Worm (Caenorhabditis elegans): ENCODE data around the gene Y46D2A.1.
A peak's percentile ranks its signal among the peaks of the same experiment; 100 is the strongest.
"Not testable (repeated sequence)": the region's sequence is repeated elsewhere in the genome, so short reads cannot be mapped to it uniquely, and the experiment has no call there.

Gene Y46D2A.1

DNA sequence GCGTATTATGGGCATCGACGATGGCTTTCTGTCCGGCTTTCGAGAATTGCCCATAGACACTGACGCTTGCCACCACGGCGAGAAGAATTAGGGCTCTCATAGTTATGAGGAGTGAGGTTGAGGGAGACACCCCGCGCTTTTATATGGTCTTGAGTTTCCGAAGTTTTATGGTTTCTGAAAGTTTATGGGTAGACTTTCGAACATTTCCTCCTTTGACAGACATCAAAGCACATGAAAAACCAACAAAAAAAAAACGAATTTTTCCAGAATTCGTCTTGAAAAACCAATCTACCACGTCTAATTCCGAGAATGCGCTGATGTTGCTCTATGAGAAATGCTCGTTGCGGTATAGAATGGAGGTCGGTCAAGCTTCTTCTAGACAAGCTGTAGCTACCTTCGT, 37.8 kb upstream of the Y46D2A.1 start, which contains the start of gene scl-15:
Gene scl-15, minus strand, starts transcription at position 101 of the 400 bp plus-strand sequence.
- TF ChIP-seq pax-3 (tag; optimal IDR thresholded peaks at IDR 0.05) (no peak), grh-1 (GFP tag; IDR thresholded peaks at IDR 0.05) (no peak), nhr-90 (tag; optimal IDR thresholded peaks at IDR 0.05; ENCODE audit: poor library complexity) (no peak), mef-2 (tag; optimal IDR thresholded peaks at IDR 0.05) (no peak), ceh-88 (GFP tag; IDR thresholded peaks at IDR 0.05) (no peak), xbp-1 (tag; optimal IDR thresholded peaks at IDR 0.05) (no peak), Y116A8C.19 (tag; optimal IDR thresholded peaks at IDR 0.05; ENCODE audit: borderline replicate concordance) (no peak), nhr-28 (tag; optimal IDR thresholded peaks at IDR 0.05) (no peak), lir-3 (tag; optimal IDR thresholded peaks at IDR 0.05; ENCODE audit: poor library complexity) (no peak), blmp-1 (tag; optimal IDR thresholded peaks at IDR 0.05) (no peak), nhr-71 (tag; optimal IDR thresholded peaks at IDR 0.05) (no peak), snpc-4 (tag; optimal IDR thresholded peaks at IDR 0.05) (no peak), egl-27 (tag; optimal IDR thresholded peaks at IDR 0.05) (no peak), lin-39 (tag; optimal IDR thresholded peaks at IDR 0.05) (no peak), fkh-10 (GFP tag; optimal IDR thresholded peaks at IDR 0.05) (no peak), efl-3 (GFP tag; optimal IDR thresholded peaks at IDR 0.05) (no peak), unc-62 (GFP tag; optimal IDR thresholded peaks at IDR 0.05) (no peak), ztf-11 (tag; optimal IDR thresholded peaks at IDR 0.05) (no peak), zip-4 (GFP tag; optimal IDR thresholded peaks at IDR 0.05) (no peak)

DNA sequence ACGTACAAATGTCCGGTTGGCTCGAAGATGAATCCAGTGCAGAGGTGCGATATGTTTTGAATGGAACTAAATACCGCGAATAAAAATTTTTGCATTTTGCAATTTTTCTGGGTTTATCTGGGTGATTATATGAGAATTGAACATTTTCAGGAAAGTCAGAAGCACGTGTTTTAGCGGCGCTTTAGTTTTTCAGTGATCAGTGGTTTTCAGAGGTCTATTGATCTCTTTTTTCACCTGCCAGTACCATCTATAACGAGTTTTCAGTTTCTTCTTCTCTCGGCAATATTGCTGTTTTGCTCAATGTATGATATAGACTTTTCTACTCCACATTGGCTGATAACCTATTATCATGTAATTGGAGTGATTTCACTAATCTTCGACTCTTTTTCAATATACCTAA, 35.3 kb upstream of the Y46D2A.1 start, which contains the start of gene sri-63:
Gene sri-63, plus strand, starts transcription at position 301 of the 400 bp plus-strand sequence.
- TF ChIP-seq nhr-11 (tag; optimal IDR thresholded peaks at IDR 0.05) (no peak), lir-3 (tag; optimal IDR thresholded peaks at IDR 0.05; ENCODE audit: poor library complexity) (no peak), C34B4.2 (tag; optimal IDR thresholded peaks at IDR 0.05) (no peak)

DNA sequence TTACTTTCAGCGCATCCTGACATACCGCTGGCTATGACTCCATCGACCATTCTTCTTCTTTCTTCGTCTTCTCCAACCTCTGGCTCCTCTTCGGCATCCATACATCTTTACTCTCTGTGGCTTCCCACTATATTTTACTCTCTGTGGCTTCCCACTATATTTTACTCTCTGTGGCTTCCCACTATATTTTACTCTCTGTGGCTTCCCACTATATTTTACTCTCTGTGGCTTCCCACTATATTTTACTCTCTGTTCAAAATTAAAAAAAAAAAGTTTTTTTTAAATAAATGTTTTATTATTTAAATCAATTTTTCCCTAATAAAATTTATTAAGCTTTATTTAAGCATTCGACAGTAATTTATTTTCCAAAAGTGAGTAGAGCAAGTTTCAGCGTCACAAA, 31.8 kb upstream of the Y46D2A.1 start, which contains the start of gene F39E9.14:
Gene F39E9.14, minus strand, starts transcription at position 101 of the 400 bp plus-strand sequence.
- TF ChIP-seq snpc-4 (tag; optimal IDR thresholded peaks at IDR 0.05); nhr-47 (tag; optimal IDR thresholded peaks at IDR 0.05); lir-3 (tag; optimal IDR thresholded peaks at IDR 0.05; ENCODE audit: poor library complexity): not testable (repeated sequence)

- TF ChIP-seq lin-35 (GFP tag; optimal IDR thresholded peaks at IDR 0.05) (peak in 1 of 2 experiments; percentile 27), elt-2 (tag; optimal IDR thresholded peaks at IDR 0.05) (peak; percentile 73), mef-2 (tag; optimal IDR thresholded peaks at IDR 0.05) (no peak)
These were observed 27.2 kb upstream of the Y46D2A.1 start, which contains the start of gene btb-17 for ce11 chrII:3295193-3295592. btb-17 (plus strand) TSS chrII:3295405.

- no peak for TF ChIP-seq aha-1 (tag; optimal IDR thresholded peaks at IDR 0.05)
- TF ChIP-seq lin-35 (GFP tag; optimal IDR thresholded peaks at IDR 0.05) = peak in 1 of 2 experiments; percentile 22
- TF ChIP-seq elt-2 (tag; optimal IDR thresholded peaks at IDR 0.05) = peak; percentile 70
- no peak for TF ChIP-seq efl-1 (optimal IDR thresholded peaks at IDR 0.05)
- TF ChIP-seq efl-1 (GFP tag; optimal IDR thresholded peaks at IDR 0.05 in 1 of 2) = peak in 1 of 2 experiments; percentile 77
These were observed 25.7 kb upstream of the Y46D2A.1 start, which contains the start of gene btb-16 for ce11 chrII:3296644-3297043. btb-16 (plus strand) TSS chrII:3296883.

- no peak for TF ChIP-seq nhr-85 (tag)
- no peak for TF ChIP-seq nhr-19 (GFP tag; conservative IDR thresholded peaks at IDR 0.05)
- TF ChIP-seq lin-13 (GFP tag; optimal IDR thresholded peaks at IDR 0.05) = no peak
- TF ChIP-seq C34B4.2 (tag; optimal IDR thresholded peaks at IDR 0.05) = no peak
- TF ChIP-seq nhr-11 (tag; optimal IDR thresholded peaks at IDR 0.05) = no peak
- no peak for TF ChIP-seq mab-9 (GFP tag; IDR thresholded peaks at IDR 0.05)
- TF ChIP-seq xbp-1 (tag; optimal IDR thresholded peaks at IDR 0.05) = no peak
- TF ChIP-seq nhr-71 (tag; optimal IDR thresholded peaks at IDR 0.05) = no peak
- no peak for TF ChIP-seq pqm-1 (tag; optimal IDR thresholded peaks at IDR 0.05)
- TF ChIP-seq ceh-82 (tag; optimal IDR thresholded peaks at IDR 0.05) = no peak
- TF ChIP-seq fkh-4 (tag; optimal IDR thresholded peaks at IDR 0.05; ENCODE audit: borderline replicate concordance) = no peak
- no peak for TF ChIP-seq skn-1 (tag; optimal IDR thresholded peaks at IDR 0.05)
- TF ChIP-seq tlp-1 (tag; optimal IDR thresholded peaks at IDR 0.05) = no peak
- TF ChIP-seq alr-1 (tag; optimal IDR thresholded peaks at IDR 0.05; ENCODE audit: borderline replicate concordance) = no peak
- no peak for TF ChIP-seq egl-27 (tag; optimal IDR thresholded peaks at IDR 0.05)
- TF ChIP-seq zip-4 (GFP tag; optimal IDR thresholded peaks at IDR 0.05) = no peak
These were observed 24.4 kb upstream of the Y46D2A.1 start, which contains the start of gene btb-18 for ce11 chrII:3297914-3298313. btb-18 (plus strand) TSS chrII:3298214.

Measured in whole organism, L1 larva.